Worm (Caenorhabditis elegans) whole organism, late embryonic: ENCODE measurements around the gene unc-2.

Experiments
- C08G9.2 ChIP-seq: sonication (generic microtip); optimal IDR thresholded peaks from 2 replicates; lab custom pipeline; 2016; ENCODE audit warnings: mild to moderate bottlenecking, missing genetic modification characterization, moderate library complexity, missing compliant biosample characterization
- F13H6.1 ChIP-seq: sonication (generic microtip); optimal IDR thresholded peaks from 2 replicates; lab custom pipeline; 2016; ENCODE audit warnings: missing genetic modification characterization, missing compliant biosample characterization
- K02D7.2 ChIP-seq: sonication (generic microtip); optimal IDR thresholded peaks from 2 replicates; lab custom pipeline; 2017; ENCODE audit warnings: mild to moderate bottlenecking, missing genetic modification characterization, missing compliant biosample characterization
- K09A11.1 ChIP-seq: sonication (generic microtip); optimal IDR thresholded peaks from 2 replicates; lab custom pipeline; 2017; ENCODE audit warnings: antibody characterized with exemption, mild to moderate bottlenecking, missing genetic modification characterization, missing compliant biosample characterization; ENCODE audit not compliant: insufficient read depth
- Y22D7AL.16 ChIP-seq: sonication (generic microtip); optimal IDR thresholded peaks from 2 replicates; lab custom pipeline; 2016; ENCODE audit warnings: missing genetic modification characterization, missing compliant biosample characterization
- ahr-1 ChIP-seq: sonication (generic microtip); optimal IDR thresholded peaks from 2 replicates; lab custom pipeline; 2016; ENCODE audit warnings: missing genetic modification characterization, missing compliant biosample characterization
- ceh-14 ChIP-seq: sonication (generic microtip); optimal IDR thresholded peaks from 2 replicates; lab custom pipeline; 2016; ENCODE audit warnings: missing genotype, missing genetic modification characterization, missing compliant biosample characterization
- ceh-19 ChIP-seq: fragments of 200-800 bp; sonication (Bioruptor generic); optimal IDR thresholded peaks from 2 replicates; lab custom pipeline; 2018; ENCODE audit warnings: mild to moderate bottlenecking, missing genetic modification characterization, missing compliant biosample characterization
- ceh-2 ChIP-seq: sonication (generic microtip); optimal IDR thresholded peaks from 2 replicates; lab custom pipeline; 2016; ENCODE audit warnings: missing genotype, missing genetic modification characterization, missing compliant biosample characterization
- ceh-24 ChIP-seq: sonication (generic microtip); optimal IDR thresholded peaks from 2 replicates; lab custom pipeline; 2016; ENCODE audit warnings: mild to moderate bottlenecking, missing genetic modification characterization, missing compliant biosample characterization
- ceh-30 ChIP-seq: fragments of 150-350 bp; optimal IDR thresholded peaks from 2 replicates; lab custom pipeline; 2014; ENCODE audit warnings: missing biosample characterization, missing genetic modification characterization
- ceh-45 ChIP-seq: fragments of 200-800 bp; sonication (Bioruptor generic); IDR thresholded peaks from 2 replicates; pipeline ENCODE4 v1.3.6; 2022; ENCODE audit warnings: missing genetic modification reagents, missing genetic modification characterization, missing compliant biosample characterization
- ceh-48 ChIP-seq: sonication (generic microtip); optimal IDR thresholded peaks from 2 replicates; lab custom pipeline; 2016; ENCODE audit warnings: missing genetic modification characterization, inconsistent platforms, missing compliant biosample characterization
- ceh-6 ChIP-seq: fragments of 200-800 bp; sonication (Bioruptor generic); optimal IDR thresholded peaks from 2 replicates; lab custom pipeline; 2018; ENCODE audit warnings: mild to moderate bottlenecking, missing genetic modification characterization, missing compliant biosample characterization
- ceh-9 ChIP-seq: sonication (generic microtip); optimal IDR thresholded peaks from 2 replicates; lab custom pipeline; 2016; ENCODE audit warnings: mild to moderate bottlenecking, missing genetic modification characterization, inconsistent platforms, missing compliant biosample characterization
- che-1 ChIP-seq: sonication (generic microtip); optimal IDR thresholded peaks from 2 replicates; lab custom pipeline; 2016; ENCODE audit warnings: mild to moderate bottlenecking, missing genetic modification characterization, missing compliant biosample characterization
- dmd-4 ChIP-seq: sonication (generic microtip); optimal IDR thresholded peaks from 2 replicates; lab custom pipeline; 2016; ENCODE audit warnings: borderline replicate concordance, missing genetic modification characterization, missing compliant biosample characterization
- elt-2 ChIP-seq: sonication (generic microtip); optimal IDR thresholded peaks from 2 replicates; lab custom pipeline; 2016; ENCODE audit warnings: missing genetic modification reagents, missing genetic modification characterization, missing compliant biosample characterization
- elt-4 ChIP-seq: sonication (generic microtip); optimal IDR thresholded peaks from 2 replicates; lab custom pipeline; 2016; ENCODE audit warnings: missing genetic modification characterization, missing compliant biosample characterization
- fax-1 ChIP-seq: sonication (generic microtip); optimal IDR thresholded peaks from 2 replicates; lab custom pipeline; 2016; ENCODE audit warnings: missing genotype, missing genetic modification characterization, missing compliant biosample characterization
- fkh-10 ChIP-seq: fragments of 150-350 bp; optimal IDR thresholded peaks from 2 replicates; lab custom pipeline; 2014; ENCODE audit warnings: missing biosample characterization, missing genetic modification reagents, missing genetic modification characterization
- fkh-6 ChIP-seq: sonication (generic microtip); optimal IDR thresholded peaks from 2 replicates; lab custom pipeline; 2016; ENCODE audit warnings: missing genetic modification characterization, missing compliant biosample characterization
- gmeb-2 ChIP-seq: sonication (generic microtip); optimal IDR thresholded peaks from 2 replicates; lab custom pipeline; 2016; ENCODE audit warnings: missing genetic modification characterization, inconsistent platforms, missing compliant biosample characterization
- hlh-13 ChIP-seq: fragments of 200-800 bp; sonication (Bioruptor generic); optimal IDR thresholded peaks from 2 replicates; lab custom pipeline; 2018; ENCODE audit warnings: mild to moderate bottlenecking, missing genetic modification characterization, missing compliant biosample characterization
- hlh-30 ChIP-seq: sonication (generic microtip); optimal IDR thresholded peaks from 2 replicates; lab custom pipeline; 2017; ENCODE audit warnings: antibody characterized with exemption, missing genetic modification characterization, missing compliant biosample characterization; ENCODE audit not compliant: insufficient read depth
- hlh-6 ChIP-seq: sonication (generic microtip); optimal IDR thresholded peaks from 2 replicates; lab custom pipeline; 2016; ENCODE audit warnings: missing genotype, missing genetic modification characterization, missing compliant biosample characterization
- hlh-8 ChIP-seq: sonication (generic microtip); optimal IDR thresholded peaks from 2 replicates; lab custom pipeline; 2016; ENCODE audit warnings: missing genotype, missing genetic modification characterization, missing compliant biosample characterization
- lim-6 ChIP-seq: sonication (generic microtip); optimal IDR thresholded peaks from 2 replicates; lab custom pipeline; 2016; ENCODE audit warnings: missing genetic modification characterization, missing compliant biosample characterization
- lin-11 ChIP-seq: fragments of 200-800 bp; sonication (Bioruptor generic); optimal IDR thresholded peaks from 2 replicates; lab custom pipeline; 2018; ENCODE audit warnings: mild to moderate bottlenecking, missing genetic modification characterization, missing compliant biosample characterization
- madf-2 ChIP-seq: sonication (generic microtip); optimal IDR thresholded peaks from 2 replicates; lab custom pipeline; 2017; ENCODE audit warnings: missing genetic modification characterization, missing compliant biosample characterization
- nfya-1 ChIP-seq: sonication (generic microtip); optimal IDR thresholded peaks from 2 replicates; lab custom pipeline; 2017; ENCODE audit warnings: missing genetic modification characterization, mild to moderate bottlenecking, missing compliant biosample characterization, antibody characterized with exemption, moderate library complexity
- nhr-232 ChIP-seq: sonication (generic microtip); optimal IDR thresholded peaks from 2 replicates; lab custom pipeline; 2016; ENCODE audit warnings: missing genetic modification characterization, missing compliant biosample characterization
- odd-2 ChIP-seq: sonication (generic microtip); optimal IDR thresholded peaks from 2 replicates; lab custom pipeline; 2017; ENCODE audit warnings: antibody characterized with exemption, mild to moderate bottlenecking, missing genetic modification characterization, missing compliant biosample characterization
- pag-3 ChIP-seq: sonication (generic microtip); optimal IDR thresholded peaks from 2 replicates; lab custom pipeline; 2016; ENCODE audit warnings: missing compliant biosample characterization, missing genetic modification characterization, borderline replicate concordance
- pat-9 ChIP-seq: fragments of 200-800 bp; sonication (Bioruptor generic); optimal IDR thresholded peaks from 2 replicates; lab custom pipeline; 2018; ENCODE audit warnings: mild to moderate bottlenecking, missing genetic modification characterization, moderate library complexity, missing compliant biosample characterization
- pha-4 ChIP-seq: fragments of 150-350 bp; optimal IDR thresholded peaks from 2 replicates; lab custom pipeline; 2018; ENCODE audit warnings: missing biosample characterization, missing genetic modification reagents, missing genetic modification characterization
- ref-2 ChIP-seq: sonication (generic microtip); optimal IDR thresholded peaks from 2 replicates; lab custom pipeline; 2016; ENCODE audit warnings: missing genetic modification characterization, missing compliant biosample characterization
- rnt-1 ChIP-seq: sonication (generic microtip); optimal IDR thresholded peaks from 2 replicates; lab custom pipeline; 2016; ENCODE audit warnings: missing genetic modification characterization, missing compliant biosample characterization
- sdc-2 ChIP-seq: sonication (generic microtip); optimal IDR thresholded peaks from 2 replicates; lab custom pipeline; 2016; ENCODE audit warnings: missing genotype, missing genetic modification characterization, missing compliant biosample characterization
- sox-2 ChIP-seq: fragments of 200-800 bp; sonication (Bioruptor generic); IDR thresholded peaks from 2 replicates; pipeline ENCODE4 v1.3.6; 2022; ENCODE audit warnings: missing genetic modification reagents, missing genetic modification characterization, missing compliant biosample characterization
- sox-4 ChIP-seq: sonication (generic microtip); optimal IDR thresholded peaks from 2 replicates; lab custom pipeline; 2017; ENCODE audit warnings: mild to moderate bottlenecking, missing genetic modification characterization, inconsistent platforms, missing compliant biosample characterization
- syd-9 ChIP-seq: sonication (generic microtip); optimal IDR thresholded peaks from 2 replicates; lab custom pipeline; 2016; ENCODE audit warnings: mild to moderate bottlenecking, missing genetic modification characterization, moderate library complexity, missing compliant biosample characterization
- tbx-2 ChIP-seq: sonication (generic microtip); optimal IDR thresholded peaks from 2 replicates; lab custom pipeline; 2016; ENCODE audit warnings: missing genetic modification characterization, missing compliant biosample characterization
- tbx-7 ChIP-seq: sonication (generic microtip); optimal IDR thresholded peaks from 2 replicates; lab custom pipeline; 2016; ENCODE audit warnings: missing genotype, missing genetic modification characterization, missing compliant biosample characterization
- ttx-3 ChIP-seq: sonication (generic microtip); optimal IDR thresholded peaks from 2 replicates; lab custom pipeline; 2016; ENCODE audit warnings: missing genetic modification reagents, missing genetic modification characterization, missing compliant biosample characterization
- unc-42 ChIP-seq: sonication (generic microtip); optimal IDR thresholded peaks from 2 replicates; lab custom pipeline; 2016; ENCODE audit warnings: missing genotype, missing genetic modification characterization, missing compliant biosample characterization
- unc-55 ChIP-seq: sonication (generic microtip); optimal IDR thresholded peaks from 2 replicates; lab custom pipeline; 2017; ENCODE audit warnings: missing biosample characterization, missing genetic modification reagents, missing genetic modification characterization
- ztf-16 ChIP-seq: sonication (generic microtip); optimal IDR thresholded peaks from 2 replicates; lab custom pipeline; 2017; ENCODE audit warnings: missing genetic modification characterization, missing compliant biosample characterization

The unc-2 gene

DNA sequence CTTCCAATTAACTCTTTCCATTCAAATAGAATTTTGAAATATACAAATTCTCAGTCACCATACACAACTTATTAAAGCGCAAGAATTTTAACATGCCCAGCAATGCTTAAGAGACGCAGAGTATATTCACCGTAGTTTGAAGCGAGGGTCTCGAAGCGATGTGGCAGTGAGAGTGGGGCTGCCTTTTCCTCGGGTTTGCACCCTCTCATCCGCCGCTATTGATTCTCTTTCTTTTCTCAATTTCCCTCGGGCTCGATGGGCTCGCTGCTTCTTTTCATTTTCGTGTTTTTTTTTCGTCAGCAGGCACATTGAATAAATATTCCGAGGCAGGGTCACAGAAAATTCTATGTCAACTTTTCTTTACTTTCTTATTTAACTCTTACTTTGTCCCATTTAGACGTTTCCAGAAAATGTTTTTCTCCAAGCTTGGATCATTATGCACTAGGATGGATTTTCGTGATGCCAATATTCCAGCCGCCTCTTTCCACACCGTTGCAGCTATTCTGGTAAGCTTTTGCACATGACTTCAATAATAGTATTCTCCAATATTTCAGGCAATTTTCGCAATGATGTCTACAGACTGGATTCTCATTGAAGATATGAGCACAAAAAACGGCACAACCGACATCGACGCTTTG, 74.6 kb downstream of the unc-2 start, which contains the start of gene T14G11.1 (continued):
- TF ChIP-seq ceh-14, result peak; percentile 48
- TF ChIP-seq F13H6.1, result no peak
- no peak for TF ChIP-seq pha-4 (tag; lab: Kevin White, UChicago)
- no peak for TF ChIP-seq pat-9 (tag; lab: Kevin White, UChicago)
- no peak for TF ChIP-seq unc-55 (GFP tag; lab: Kevin White, UChicago)
- no peak for TF ChIP-seq ttx-3 (tag; lab: Kevin White, UChicago)
- no peak for TF ChIP-seq C08G9.2 (tag; lab: Kevin White, UChicago)
- TF ChIP-seq fkh-6 (tag; lab: Kevin White, UChicago), result no peak
- TF ChIP-seq ahr-1 (tag; lab: Kevin White, UChicago), result no peak
- TF ChIP-seq nhr-232 (tag; lab: Kevin White, UChicago), result no peak
- no peak for TF ChIP-seq ceh-45 (GFP tag; lab: Robert Waterston, UW)
- no peak for TF ChIP-seq elt-4 (tag; lab: Kevin White, UChicago)
- TF ChIP-seq lin-11 (tag; lab: Kevin White, UChicago), result no peak
- peak; percentile 58 for TF ChIP-seq tbx-2 (tag; lab: Kevin White, UChicago)
- no peak for TF ChIP-seq lim-6
- TF ChIP-seq hlh-8 (tag; lab: Kevin White, UChicago), result no peak
- TF ChIP-seq unc-42, result peak; percentile 70
- peak; percentile 38 for TF ChIP-seq ref-2 (tag; lab: Kevin White, UChicago)
- TF ChIP-seq ceh-30 (tag; lab: Kevin White, UChicago), result no peak
- no peak for TF ChIP-seq gmeb-2 (tag; lab: Kevin White, UChicago)
- no peak for TF ChIP-seq rnt-1 (tag; lab: Kevin White, UChicago)
- TF ChIP-seq ceh-48 (tag; lab: Kevin White, UChicago), result peak; percentile 58
- peak; percentile 77 for TF ChIP-seq nfya-1 (tag; lab: Kevin White, UChicago)
- TF ChIP-seq syd-9, result no peak
- no peak for TF ChIP-seq sox-4 (tag; lab: Kevin White, UChicago)
- TF ChIP-seq elt-2 (tag; lab: Kevin White, UChicago), result no peak
- no peak for TF ChIP-seq hlh-13 (GFP tag; lab: Kevin White, UChicago)
- TF ChIP-seq ceh-9 (tag; lab: Kevin White, UChicago), result no peak
- TF ChIP-seq ceh-19, result peak; percentile 37
- no peak for TF ChIP-seq ztf-16
- no peak for TF ChIP-seq ceh-2 (tag; lab: Kevin White, UChicago)
- no peak for TF ChIP-seq hlh-6 (tag; lab: Kevin White, UChicago)
- TF ChIP-seq fkh-10 (GFP tag; lab: Kevin White, UChicago), result no peak
- TF ChIP-seq odd-2 (tag; lab: Kevin White, UChicago), result no peak
- TF ChIP-seq madf-2 (tag; lab: Kevin White, UChicago), result no peak
- TF ChIP-seq K02D7.2 (tag; lab: Kevin White, UChicago), result no peak
- no peak for TF ChIP-seq pag-3 (tag; lab: Kevin White, UChicago)
- TF ChIP-seq fax-1 (tag; lab: Kevin White, UChicago), result no peak
- no peak for TF ChIP-seq Y22D7AL.16 (tag; lab: Kevin White, UChicago)
- TF ChIP-seq dmd-4 (tag; lab: Kevin White, UChicago), result no peak
- TF ChIP-seq sox-2 (GFP tag; lab: Robert Waterston, UW), result no peak
- no peak for TF ChIP-seq ceh-24 (tag; lab: Kevin White, UChicago)
- TF ChIP-seq, all 69 proteins: peak for 12

ce11 chrX:2687174-2687573, 76.2 kb downstream of the unc-2 start, which contains the start of gene immt-1:
Gene immt-1, minus strand, starts transcription at chrX:2687184.
- TF ChIP-seq tbx-7 (no peak), C08G9.2 (tag; lab: Kevin White, UChicago) (no peak), che-1 (tag; lab: Kevin White, UChicago) (no peak), ref-2 (tag; lab: Kevin White, UChicago) (peak; percentile 32), fax-1 (tag; lab: Kevin White, UChicago) (no peak), ceh-14 (peak; percentile 21), ttx-3 (tag; lab: Kevin White, UChicago) (no peak), lim-6 (no peak), nfya-1 (tag; lab: Kevin White, UChicago) (peak; percentile 61), hlh-8 (tag; lab: Kevin White, UChicago) (no peak), nhr-232 (tag; lab: Kevin White, UChicago) (no peak), fkh-10 (GFP tag; lab: Kevin White, UChicago) (no peak), K02D7.2 (tag; lab: Kevin White, UChicago) (no peak), pag-3 (tag; lab: Kevin White, UChicago) (no peak), Y22D7AL.16 (tag; lab: Kevin White, UChicago) (no peak), sox-2 (GFP tag; lab: Robert Waterston, UW) (peak; percentile 50; the same call in 1 of the 2 replicates), ceh-30 (tag; lab: Kevin White, UChicago) (no peak), sdc-2 (no peak), ztf-16 (peak; percentile 46), K09A11.1 (tag; lab: Kevin White, UChicago) (no peak), unc-42 (peak; percentile 62), dmd-4 (tag; lab: Kevin White, UChicago) (peak; percentile 34), ceh-6 (GFP tag; lab: Kevin White, UChicago) (no peak), hlh-30 (peak; percentile 11)
